Fruit fly (Drosophila melanogaster) whole organism, embryonic: ENCODE results near the gene CG44362.
A peak's percentile ranks its signal among the peaks of the same experiment; 100 is the strongest.

ENCODE experiments used
- Awh ChIP-seq: fragments of 200-800 bp; sonication (Bioruptor generic); IDR thresholded peaks from 2 replicates; pipeline ENCODE4, ENCODE4 v1.3.6; 2022; ENCODE audit warnings: missing biosample characterization, missing genetic modification characterization
- B-H2 ChIP-seq: fragments of 200-800 bp; sonication (Bioruptor generic); optimal IDR thresholded peaks from 2 replicates; lab custom pipeline; 2018; ENCODE audit warnings: missing biosample characterization, mild to moderate bottlenecking, missing genetic modification characterization
- CG11085 ChIP-seq: fragments of 200-800 bp; sonication (Bioruptor generic); IDR thresholded peaks from 2 replicates; pipeline ENCODE4 v1.3.6; 2022; ENCODE audit warnings: missing biosample characterization, missing genetic modification characterization
- CG11504 ChIP-seq: fragments of 200-800 bp; sonication (Bioruptor generic); optimal IDR thresholded peaks from 3 replicates; lab custom pipeline; 2019; ENCODE audit warnings: missing biosample characterization, mild to moderate bottlenecking, missing genetic modification characterization, moderate library complexity
- CG13424 ChIP-seq: fragments of 200-800 bp; sonication (Bioruptor generic); optimal IDR thresholded peaks from 2 replicates; lab custom pipeline; 2019; ENCODE audit warnings: missing biosample characterization, mild to moderate bottlenecking, missing genetic modification characterization, moderate library complexity
- CG15269 ChIP-seq: fragments of 200-800 bp; sonication (Bioruptor generic); optimal IDR thresholded peaks from 2 replicates; lab custom pipeline; 2018; ENCODE audit warnings: missing biosample characterization, mild to moderate bottlenecking, missing genetic modification characterization, moderate library complexity
- CG15514 ChIP-seq: fragments of 200-800 bp; sonication (Bioruptor generic); optimal IDR thresholded peaks from 3 replicates; lab custom pipeline; 2017; ENCODE audit warnings: missing biosample characterization, missing genetic modification characterization, mild to moderate bottlenecking, moderate library complexity, missing genetic modification reagents
- CG15601 ChIP-seq: fragments of 200-800 bp; sonication (Bioruptor generic); optimal IDR thresholded peaks from 3 replicates; lab custom pipeline; 2019; ENCODE audit warnings: missing biosample characterization, mild to moderate bottlenecking, missing genetic modification characterization, moderate library complexity
- CG16779 ChIP-seq: fragments of 200-800 bp; sonication (Bioruptor generic); IDR thresholded peaks from 2 replicates; pipeline ENCODE4 v1.3.6; 2022; ENCODE audit warnings: missing biosample characterization, missing genetic modification characterization
- CG17361 ChIP-seq: fragments of 200-800 bp; sonication (Bioruptor generic); IDR thresholded peaks from 3 replicates; pipeline ENCODE4 v1.3.6; 2022; ENCODE audit warnings: missing biosample characterization, missing genetic modification characterization
- CG1832 ChIP-seq: fragments of 200-800 bp; sonication (Bioruptor generic); optimal IDR thresholded peaks from 2 replicates; lab custom pipeline; 2017; ENCODE audit warnings: missing biosample characterization, mild to moderate bottlenecking, missing genetic modification characterization, inconsistent platforms
- CG2712 ChIP-seq: fragments of 200-800 bp; optimal IDR thresholded peaks from 3 replicates; lab custom pipeline; 2019; ENCODE audit warnings: missing biosample characterization, mild to moderate bottlenecking, missing genetic modification characterization, moderate library complexity
- CG2889 ChIP-seq: fragments of 200-800 bp; sonication (Bioruptor generic); IDR thresholded peaks from 3 replicates; pipeline ENCODE4 v1.3.6; 2022; ENCODE audit warnings: missing biosample characterization, missing genetic modification characterization
- CG31441 ChIP-seq: fragments of 200-800 bp; sonication (Bioruptor generic); IDR thresholded peaks from 2 replicates; pipeline ENCODE4 v1.3.6; 2022; ENCODE audit warnings: missing biosample characterization, missing genetic modification characterization
- CG6689 ChIP-seq: fragments of 200-800 bp; sonication (Bioruptor generic); IDR thresholded peaks from 2 replicates; pipeline ENCODE4 v1.3.6; 2022; ENCODE audit warnings: missing biosample characterization, missing genetic modification characterization
- CG8388 ChIP-seq: fragments of 200-800 bp; sonication (Bioruptor generic); optimal IDR thresholded peaks from 2 replicates; lab custom pipeline; 2019; ENCODE audit warnings: missing biosample characterization, mild to moderate bottlenecking, missing genetic modification characterization, moderate library complexity
- CrebB ChIP-seq: fragments of 200-800 bp; sonication (Bioruptor generic); optimal IDR thresholded peaks from 3 replicates; lab custom pipeline; 2018; ENCODE audit warnings: missing biosample characterization, mild to moderate bottlenecking, missing genetic modification characterization
- Dad ChIP-seq: fragments of 200-800 bp; sonication (Bioruptor generic); optimal IDR thresholded peaks from 3 replicates; lab custom pipeline; 2016; ENCODE audit warnings: missing biosample characterization, missing genetic modification characterization
- Dbx ChIP-seq: fragments of 200-800 bp; sonication (Bioruptor generic); IDR thresholded peaks from 3 replicates; pipeline ENCODE4 v1.3.6; 2022; ENCODE audit warnings: missing biosample characterization, missing genetic modification characterization
- Dek ChIP-seq: fragments of 200-800 bp; sonication (Bioruptor generic); optimal IDR thresholded peaks from 3 replicates; lab custom pipeline; 2019; ENCODE audit warnings: missing biosample characterization, mild to moderate bottlenecking, missing genetic modification characterization, moderate library complexity
- Elba2 ChIP-seq: fragments of 200-800 bp; sonication (Bioruptor generic); optimal IDR thresholded peaks from 3 replicates; lab custom pipeline; 2016; ENCODE audit warnings: missing biosample characterization, missing genetic modification characterization
- HLH3B ChIP-seq: fragments of 200-800 bp; sonication (Bioruptor generic); IDR thresholded peaks from 2 replicates; pipeline ENCODE4 v1.3.6; 2022; ENCODE audit warnings: missing biosample characterization, missing genetic modification characterization
- Hsf ChIP-seq: fragments of 200-800 bp; sonication (Bioruptor generic); optimal IDR thresholded peaks from 3 replicates; lab custom pipeline; 2016; ENCODE audit warnings: missing biosample characterization, missing genetic modification characterization
- NK7.1 ChIP-seq: fragments of 200-800 bp; sonication (Bioruptor generic); optimal IDR thresholded peaks from 3 replicates; lab custom pipeline; 2016; ENCODE audit warnings: missing biosample characterization, missing genetic modification characterization
- Nf-YC ChIP-seq: fragments of 200-800 bp; optimal IDR thresholded peaks from 3 replicates; lab custom pipeline; 2019; ENCODE audit warnings: missing biosample characterization, mild to moderate bottlenecking, missing genetic modification characterization, moderate library complexity
- Oli ChIP-seq: fragments of 200-800 bp; sonication (Bioruptor generic); optimal IDR thresholded peaks from 2 replicates; lab custom pipeline; 2018; ENCODE audit warnings: missing biosample characterization, mild to moderate bottlenecking, missing genetic modification characterization, moderate library complexity
- Sox100B ChIP-seq: fragments of 200-800 bp; sonication (Bioruptor generic); optimal IDR thresholded peaks from 3 replicates; lab custom pipeline; 2018; ENCODE audit warnings: missing biosample characterization, mild to moderate bottlenecking, missing genetic modification characterization
- Ssrp ChIP-seq: fragments of 200-800 bp; sonication (Bioruptor generic); optimal IDR thresholded peaks from 2 replicates; lab custom pipeline; 2018; ENCODE audit warnings: missing biosample characterization, mild to moderate bottlenecking, missing genetic modification characterization, moderate library complexity
- bbx ChIP-seq: fragments of 200-800 bp; sonication (Bioruptor generic); IDR thresholded peaks from 2 replicates; pipeline ENCODE4 v1.3.6; 2022; ENCODE audit warnings: missing biosample characterization, missing genetic modification characterization; ENCODE audit not compliant: partially characterized antibody
- cg ChIP-seq: fragments of 200-800 bp; sonication (Bioruptor generic); optimal IDR thresholded peaks from 3 replicates; lab custom pipeline; 2019; ENCODE audit warnings: missing biosample characterization, mild to moderate bottlenecking, missing genetic modification characterization, moderate library complexity
- dan ChIP-seq: fragments of 200-800 bp; sonication (Bioruptor generic); IDR thresholded peaks from 2 replicates; pipeline ENCODE4 v1.3.6; 2022; ENCODE audit warnings: missing biosample characterization, missing genetic modification characterization
- dmrt11E ChIP-seq: fragments of 200-800 bp; sonication (Bioruptor generic); optimal IDR thresholded peaks from 3 replicates; lab custom pipeline; 2018; ENCODE audit warnings: missing biosample characterization, mild to moderate bottlenecking, missing genetic modification characterization, moderate library complexity
- en ChIP-seq: fragments of 200-800 bp; sonication (Bioruptor generic); optimal IDR thresholded peaks from 2 replicates; lab custom pipeline; 2016; ENCODE audit warnings: missing biosample characterization, missing genetic modification characterization
- eve ChIP-seq, 2 experiments: fragments of >200 bp; optimal IDR thresholded peaks; 2 replicates each; lab custom pipeline; 2017; ENCODE audit warnings: missing biosample characterization in 2 of 2, missing genetic modification characterization in 2 of 2
- ewg ChIP-seq: fragments of 200-800 bp; sonication (Bioruptor generic); optimal IDR thresholded peaks from 3 replicates; lab custom pipeline; 2017; ENCODE audit warnings: mild to moderate bottlenecking, missing biosample characterization, missing genetic modification reagents, missing genetic modification characterization
- fd64A ChIP-seq: fragments of 200-800 bp; sonication (Bioruptor generic); optimal IDR thresholded peaks from 3 replicates; lab custom pipeline; 2018; ENCODE audit warnings: missing biosample characterization, mild to moderate bottlenecking, missing genetic modification characterization
- lola ChIP-seq, 3 experiments: fragments of >200 bp in 2 of 3; fragments of 200-800 bp in 1 of 3; sonication (Bioruptor generic) in 1 of 3; optimal IDR thresholded peaks; 2 replicates each; lab custom pipeline; 2017 to 2019; ENCODE audit warnings: missing biosample characterization in 3 of 3, missing genetic modification characterization in 3 of 3, mild to moderate bottlenecking in 1 of 3, moderate library complexity in 1 of 3
- lov ChIP-seq, 2 experiments: fragments of 200-800 bp in 1 of 2; fragments of >200 bp in 1 of 2; sonication (Bioruptor generic) in 1 of 2; IDR thresholded peaks in 1 of 2; optimal IDR thresholded peaks in 1 of 2; 2 replicates in 1 of 2; 3 replicates in 1 of 2; pipeline versions ENCODE4 v1.3.6 to Lab custom; 2017 to 2022; ENCODE audit warnings: missing biosample characterization in 1 of 2, missing genetic modification characterization in 1 of 2
- nmo ChIP-seq: fragments of 200-800 bp; sonication (Bioruptor generic); optimal IDR thresholded peaks from 2 replicates; lab custom pipeline; 2018; ENCODE audit warnings: missing biosample characterization, mild to moderate bottlenecking, missing genetic modification characterization, moderate library complexity
- otp ChIP-seq: fragments of 200-800 bp; sonication (Bioruptor generic); IDR thresholded peaks from 3 replicates; pipeline ENCODE4, ENCODE4 v1.3.6; 2022; ENCODE audit warnings: missing biosample characterization, missing genetic modification characterization
- rib ChIP-seq: fragments of 200-800 bp; sonication (Bioruptor generic); IDR thresholded peaks from 2 replicates; pipeline ENCODE4 v1.3.6; 2022; ENCODE audit warnings: missing biosample characterization, missing genetic modification characterization
- scrt ChIP-seq: fragments of 200-800 bp; sonication (Bioruptor generic); optimal IDR thresholded peaks from 2 replicates; lab custom pipeline; 2018; ENCODE audit warnings: missing biosample characterization, mild to moderate bottlenecking, missing genetic modification characterization, moderate library complexity
- sd ChIP-seq: fragments of 200-800 bp; sonication (Bioruptor generic); optimal IDR thresholded peaks from 3 replicates; lab custom pipeline; 2018; ENCODE audit warnings: missing biosample characterization, mild to moderate bottlenecking, missing genetic modification characterization, moderate library complexity
- shn ChIP-seq: fragments of 200-800 bp; sonication (Bioruptor generic); optimal IDR thresholded peaks from 3 replicates; lab custom pipeline; 2016; ENCODE audit warnings: missing biosample characterization, missing genetic modification characterization
- tin ChIP-seq: fragments of 200-800 bp; sonication (Bioruptor generic); optimal IDR thresholded peaks from 3 replicates; lab custom pipeline; 2016; ENCODE audit warnings: missing biosample characterization, missing genetic modification characterization
- tx ChIP-seq: fragments of 200-800 bp; sonication (Bioruptor generic); optimal IDR thresholded peaks from 2 replicates; lab custom pipeline; 2016; ENCODE audit warnings: missing biosample characterization, missing genetic modification characterization
- vnd ChIP-seq: fragments of 200-800 bp; sonication (Bioruptor generic); IDR thresholded peaks from 3 replicates; pipeline ENCODE4 v1.3.6; 2022; ENCODE audit warnings: missing biosample characterization, missing genetic modification characterization; ENCODE audit not compliant: partially characterized antibody

Gene CG44362

dm6 chr3L:11407202-11407829 is 10.0 kb downstream of the CG44362 start (continued):
- TF ChIP-seq cg (GFP tag; lab: Kevin White, UChicago): no peak
- no peak for TF ChIP-seq Dbx (GFP tag; lab: Robert Waterston, UW)
- no peak for TF ChIP-seq Dad (GFP tag; lab: Kevin White, UChicago)
- peak; percentile 21 for TF ChIP-seq CG13424 (tag; lab: Kevin White, UChicago)
- TF ChIP-seq CG15514 (GFP tag; lab: Kevin White, UChicago): no peak
- no peak for TF ChIP-seq sd (tag; lab: Kevin White, UChicago)
- no peak for TF ChIP-seq CG2889 (GFP tag; lab: Robert Waterston, UW)
- TF ChIP-seq rib (GFP tag; lab: Robert Waterston, UW): 0 out of 2 replicates have a peak, but pooled peaks have one; percentile 11
- TF ChIP-seq CG31441 (GFP tag; lab: Robert Waterston, UW): 0 out of 2 replicates have a peak, but pooled peaks have one; percentile 37
- TF ChIP-seq CG11504: peak; percentile 50
- TF ChIP-seq CG8388 (GFP tag; lab: Kevin White, UChicago): peak; percentile 15
- no peak for TF ChIP-seq NK7.1 (GFP tag; lab: Kevin White, UChicago)
- 0 out of 2 replicates have a peak, but pooled peaks have one; percentile 17 for TF ChIP-seq HLH3B (GFP tag; lab: Robert Waterston, UW)
- peak; percentile 37 for TF ChIP-seq Ssrp (tag; lab: Kevin White, UChicago)
- peak; percentile 40 for TF ChIP-seq CG2712
- no peak for TF ChIP-seq lov (optimal IDR thresholded peaks at IDR 0.05; lab: Kevin White, UChicago)
- TF ChIP-seq lov (GFP tag; IDR thresholded peaks at IDR 0.05; lab: Robert Waterston, UW): no peak
- TF ChIP-seq CG1832: no peak
- TF ChIP-seq Oli (tag; lab: Kevin White, UChicago): peak; percentile 49
- TF ChIP-seq ewg (GFP tag; lab: Kevin White, UChicago): peak; percentile 18
- peak; percentile 1 for TF ChIP-seq nmo (GFP tag; lab: Kevin White, UChicago)
- peak in 1 of 3 experiments; percentile 47 for TF ChIP-seq lola (GFP tag; optimal IDR thresholded peaks at IDR 0.05; lab: Kevin White, UChicago)
- peak; percentile 17 for TF ChIP-seq CG15601
- TF ChIP-seq CG6689 (GFP tag; lab: Robert Waterston, UW): peak; percentile 11; the same call in 1 of the 2 replicates
- peak in 1 of 2 experiments; percentile 61 for TF ChIP-seq eve (GFP tag; optimal IDR thresholded peaks at IDR 0.05; lab: Kevin White, UChicago)
- peak; percentile 74; the same call in 1 of the 2 replicates for TF ChIP-seq Awh

dm6 chr3L:11408282-11409047 is 11.1 kb downstream of the CG44362 start:
- peak in 1 of 2 experiments; percentile 35 for TF ChIP-seq eve (GFP tag; optimal IDR thresholded peaks at IDR 0.05; lab: Kevin White, UChicago)
- no peak for TF ChIP-seq B-H2 (GFP tag; lab: Kevin White, UChicago)
- no peak for TF ChIP-seq CG15269 (tag; lab: Kevin White, UChicago)
- TF ChIP-seq dmrt11E (tag; lab: Kevin White, UChicago): peak; percentile 8
- no peak for TF ChIP-seq CrebB (tag; lab: Kevin White, UChicago)
- no peak for TF ChIP-seq bbx (GFP tag; lab: Robert Waterston, UW)
- no peak for TF ChIP-seq CG16779 (GFP tag; lab: Robert Waterston, UW)
- TF ChIP-seq vnd (GFP tag; lab: Robert Waterston, UW): no peak
- TF ChIP-seq Elba2 (GFP tag; lab: Kevin White, UChicago): no peak
- TF ChIP-seq Dek (tag; lab: Kevin White, UChicago): no peak
- no peak for TF ChIP-seq dan (GFP tag; lab: Robert Waterston, UW)
- 0 out of 3 replicates have a peak, but pooled peaks have one; percentile 11 for TF ChIP-seq otp (GFP tag; lab: Robert Waterston, UW)
- no peak for TF ChIP-seq en (GFP tag; lab: Kevin White, UChicago)
- TF ChIP-seq scrt: no peak
- TF ChIP-seq fd64A (GFP tag; lab: Kevin White, UChicago): no peak
- TF ChIP-seq tin (GFP tag; lab: Kevin White, UChicago): no peak
- TF ChIP-seq CG11085 (GFP tag; lab: Robert Waterston, UW): no peak
- TF ChIP-seq CG17361 (GFP tag; lab: Robert Waterston, UW): peak; percentile 48; the same call in 2 of the 3 replicates
- no peak for TF ChIP-seq Nf-YC (tag; lab: Kevin White, UChicago)
- no peak for TF ChIP-seq tx (GFP tag; lab: Kevin White, UChicago)
- peak; percentile 5 for TF ChIP-seq Hsf (GFP tag; lab: Kevin White, UChicago)
- peak; percentile 56 for TF ChIP-seq Sox100B (GFP tag; lab: Kevin White, UChicago)
- TF ChIP-seq shn (GFP tag; lab: Kevin White, UChicago): no peak
